Worm (Caenorhabditis elegans): ENCODE results near the gene mans-3.

The mans-3 gene

DNA sequence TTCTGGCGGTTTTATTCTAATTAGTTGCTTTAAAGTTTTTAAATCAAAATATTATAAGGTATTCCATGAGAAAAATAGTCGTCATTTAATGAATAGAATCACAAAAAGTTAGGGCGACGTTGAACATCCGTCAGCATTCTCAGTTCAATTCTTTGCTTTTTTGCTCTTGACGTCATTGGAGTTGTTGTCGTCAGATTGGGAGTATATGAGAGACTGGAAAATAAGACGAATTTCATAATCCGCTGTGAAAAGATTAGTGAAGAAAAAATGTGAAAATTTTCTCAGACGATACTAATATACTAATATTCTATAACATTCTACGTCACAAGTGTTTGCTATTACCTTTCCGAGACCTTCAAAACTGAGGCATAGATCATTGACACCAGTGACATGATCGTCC, 13.8 kb upstream of the mans-3 start:
- TF ChIP-seq fkh-6 (tag; optimal IDR thresholded peaks at IDR 0.05) = no peak
- no peak for TF ChIP-seq pax-1 (tag; optimal IDR thresholded peaks at IDR 0.05)

DNA sequence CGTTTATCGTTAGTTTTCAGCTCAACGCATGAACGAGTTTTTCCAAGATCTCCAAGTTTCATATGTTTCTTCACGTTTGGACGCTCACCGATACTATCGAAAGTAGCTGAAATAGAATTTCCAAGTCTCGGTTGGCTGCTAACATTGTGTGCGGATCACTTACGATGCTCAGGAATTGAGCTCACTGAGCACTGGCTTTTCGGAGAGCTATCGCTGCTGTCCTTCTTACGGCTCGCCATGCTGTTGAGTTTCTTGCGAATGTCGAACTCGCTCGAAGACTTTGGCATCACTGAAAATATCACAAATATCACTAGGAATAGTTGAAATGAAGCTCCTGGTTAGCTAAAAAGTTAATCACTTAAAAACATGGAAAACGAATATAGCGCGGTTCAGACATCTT, 13.3 kb upstream of the mans-3 start:
- TF ChIP-seq pax-1 (tag; optimal IDR thresholded peaks at IDR 0.05) (no peak), tbx-7 (tag; optimal IDR thresholded peaks at IDR 0.05) (no peak), fkh-6 (tag; optimal IDR thresholded peaks at IDR 0.05) (no peak), rnt-1 (tag; optimal IDR thresholded peaks at IDR 0.05) (no peak), che-1 (tag; optimal IDR thresholded peaks at IDR 0.05) (no peak), dmd-4 (tag; optimal IDR thresholded peaks at IDR 0.05; ENCODE audit: borderline replicate concordance) (no peak), fkh-10 (GFP tag; optimal IDR thresholded peaks at IDR 0.05) (no peak), unc-86 (tag; optimal IDR thresholded peaks at IDR 0.05) (no peak), mec-3 (tag; optimal IDR thresholded peaks at IDR 0.05; ENCODE audit: borderline replicate concordance) (no peak), unc-3 (GFP tag; conservative IDR thresholded peaks at IDR 0.05) (no peak), unc-3 (tag; optimal IDR thresholded peaks at IDR 0.05) (no peak), ceh-2 (tag; optimal IDR thresholded peaks at IDR 0.05) (no peak), C38D4.7 (GFP tag; optimal IDR thresholded peaks at IDR 0.05) (no peak), pqm-1 (tag; optimal IDR thresholded peaks at IDR 0.05) (no peak), dve-1 (tag; optimal IDR thresholded peaks at IDR 0.05) (no peak)

DNA sequence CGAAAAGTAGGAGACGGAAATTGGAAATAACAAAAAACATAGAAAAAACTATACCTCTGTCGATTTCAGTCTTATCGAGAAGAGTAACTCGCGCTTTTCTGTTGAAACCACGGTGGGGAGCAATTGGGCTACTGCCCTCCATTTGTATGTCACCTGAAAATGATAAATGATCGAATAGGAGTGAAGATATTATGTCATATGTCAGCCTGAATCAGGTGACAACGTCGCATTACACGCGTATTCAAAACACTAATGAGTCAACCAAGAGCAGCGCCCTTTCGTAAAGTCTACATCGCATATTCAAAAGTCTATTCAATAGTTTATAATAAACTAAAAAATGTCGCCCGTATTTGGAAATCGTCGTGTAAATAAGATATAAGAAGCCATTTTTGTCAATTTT, 12.3 kb upstream of the mans-3 start:
- no peak for TF ChIP-seq C08G9.2 (tag; optimal IDR thresholded peaks at IDR 0.05)
- no peak for TF ChIP-seq T23F11.4 (GFP tag; optimal IDR thresholded peaks at IDR 0.05)
- no peak for TF ChIP-seq sox-4 (tag; optimal IDR thresholded peaks at IDR 0.05)
- no peak for TF ChIP-seq eyg-1 (tag; optimal IDR thresholded peaks at IDR 0.05)
- TF ChIP-seq ceh-24 (tag; optimal IDR thresholded peaks at IDR 0.05) = no peak
- TF ChIP-seq C38D4.7 (GFP tag; optimal IDR thresholded peaks at IDR 0.05) = no peak
- TF ChIP-seq mec-3 (tag; optimal IDR thresholded peaks at IDR 0.05; ENCODE audit: borderline replicate concordance) = no peak
- TF ChIP-seq lin-11 (tag; optimal IDR thresholded peaks at IDR 0.05) = no peak
- no peak for TF ChIP-seq hlh-30 (tag; optimal IDR thresholded peaks at IDR 0.05; ENCODE audit: insufficient read depth)
- no peak for TF ChIP-seq Y22D7AL.16 (tag; optimal IDR thresholded peaks at IDR 0.05)
- no peak for TF ChIP-seq unc-86 (tag; optimal IDR thresholded peaks at IDR 0.05)
- no peak for TF ChIP-seq rnt-1 (tag; optimal IDR thresholded peaks at IDR 0.05)
- no peak for TF ChIP-seq K02D7.2 (tag; optimal IDR thresholded peaks at IDR 0.05)
- no peak for TF ChIP-seq syd-9 (tag; optimal IDR thresholded peaks at IDR 0.05)
- no peak for TF ChIP-seq ceh-19 (GFP tag; optimal IDR thresholded peaks at IDR 0.05)
- TF ChIP-seq che-1 (tag; optimal IDR thresholded peaks at IDR 0.05) = no peak
- no peak for TF ChIP-seq ceh-48 (tag; optimal IDR thresholded peaks at IDR 0.05)
- no peak for TF ChIP-seq ceh-22 (tag; optimal IDR thresholded peaks at IDR 0.05)
- no peak for TF ChIP-seq ttx-3 (tag; optimal IDR thresholded peaks at IDR 0.05)
- TF ChIP-seq F13H6.1 (tag; optimal IDR thresholded peaks at IDR 0.05) = no peak

DNA sequence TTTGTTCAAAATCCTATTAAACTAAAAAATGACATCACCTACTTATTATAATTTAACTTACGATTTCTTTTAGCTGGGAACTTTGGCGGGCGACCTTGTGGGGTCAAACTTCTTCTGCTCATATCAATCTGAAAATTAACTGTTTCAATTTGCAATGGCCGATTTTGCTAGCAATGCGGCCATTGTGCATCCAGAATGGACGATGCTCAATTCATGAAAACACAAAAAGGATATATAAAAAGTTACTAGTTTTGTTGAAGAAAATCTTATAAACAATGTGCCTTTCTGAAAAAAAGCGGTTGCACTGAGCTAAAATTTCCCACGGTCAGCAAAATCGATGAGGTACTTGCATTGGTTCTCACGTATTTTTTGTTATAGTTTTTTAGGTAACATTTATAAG, 10.9 kb upstream of the mans-3 start, which contains the start of gene C31H2.3:
C31H2.3 (minus strand) TSS at position 101 of the 400 bp plus-strand sequence.
- TF ChIP-seq F13H6.1 (tag; optimal IDR thresholded peaks at IDR 0.05) (no peak), npax-4 (tag; optimal IDR thresholded peaks at IDR 0.05) (no peak), K02D7.2 (tag; optimal IDR thresholded peaks at IDR 0.05) (no peak)

DNA sequence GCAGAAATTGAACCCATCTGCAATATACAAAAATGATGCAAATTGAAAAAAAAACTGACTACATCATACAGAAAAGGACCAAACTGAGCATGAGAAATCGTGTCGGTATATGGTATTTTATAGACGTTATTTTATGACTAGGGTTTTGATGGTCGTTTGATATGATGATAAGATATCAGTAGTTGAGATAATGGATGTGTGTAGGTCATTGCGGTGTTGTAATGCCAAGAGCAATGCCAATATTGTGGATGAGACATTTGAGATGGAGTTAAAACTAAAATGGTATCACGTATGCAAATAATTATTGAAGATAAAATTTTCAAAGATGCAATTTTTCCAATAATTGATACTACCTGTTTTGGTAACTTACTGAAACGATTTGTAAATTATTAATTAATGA, 5.5 kb upstream of the mans-3 start, which contains the start of gene C31H2.4:
C31H2.4 (minus strand) TSS at position 19 of the 400 bp plus-strand sequence.
- TF ChIP-seq sdc-2 (tag; optimal IDR thresholded peaks at IDR 0.05) (no peak), elt-2 (tag; optimal IDR thresholded peaks at IDR 0.05) (peak; percentile 79)

DNA sequence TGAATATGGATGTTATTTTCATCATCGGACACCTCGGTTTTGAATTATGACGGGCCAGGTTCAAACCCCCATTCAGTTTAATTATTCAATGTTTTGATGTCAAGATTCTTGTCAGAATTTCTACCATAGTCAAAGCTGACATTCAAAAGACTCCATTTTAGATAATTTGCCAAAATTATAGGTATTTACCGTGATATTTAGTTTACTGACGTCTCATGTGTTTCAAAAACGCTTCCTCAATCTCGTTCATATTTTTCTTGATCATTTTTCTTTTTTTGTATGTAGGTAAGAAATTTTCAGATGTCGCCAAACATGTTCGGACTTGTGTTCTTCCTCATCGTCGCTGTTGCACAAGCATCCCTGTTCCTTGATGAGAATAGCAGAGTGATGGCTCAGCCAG, 2.4 kb upstream of the mans-3 start, which contains the start of gene EGAP5.1:
EGAP5.1 (plus strand) TSS at position 301 of the 400 bp plus-strand sequence.
- TF ChIP-seq K02D7.2 (tag; optimal IDR thresholded peaks at IDR 0.05) = no peak
- TF ChIP-seq gmeb-2 (tag; optimal IDR thresholded peaks at IDR 0.05) = no peak
- TF ChIP-seq tbx-2 (tag; optimal IDR thresholded peaks at IDR 0.05) = no peak
- no peak for TF ChIP-seq unc-3 (GFP tag; conservative IDR thresholded peaks at IDR 0.05)
- no peak for TF ChIP-seq unc-3 (tag; optimal IDR thresholded peaks at IDR 0.05)
- no peak for TF ChIP-seq mec-3 (tag; optimal IDR thresholded peaks at IDR 0.05; ENCODE audit: borderline replicate concordance)
- no peak for TF ChIP-seq odd-2 (tag; optimal IDR thresholded peaks at IDR 0.05)
- no peak for TF ChIP-seq sox-2 (GFP tag; IDR thresholded peaks at IDR 0.05)
- no peak for TF ChIP-seq unc-42 (tag; optimal IDR thresholded peaks at IDR 0.05)
- no peak for TF ChIP-seq eyg-1 (tag; optimal IDR thresholded peaks at IDR 0.05)
- no peak for TF ChIP-seq elt-2 (tag; optimal IDR thresholded peaks at IDR 0.05)
- TF ChIP-seq ceh-14 (tag; optimal IDR thresholded peaks at IDR 0.05) = no peak
- TF ChIP-seq elt-4 (tag; optimal IDR thresholded peaks at IDR 0.05) = no peak
- TF ChIP-seq nhr-11 (tag; optimal IDR thresholded peaks at IDR 0.05) = no peak
- no peak for TF ChIP-seq hlh-8 (tag; optimal IDR thresholded peaks at IDR 0.05)
- no peak for TF ChIP-seq pqm-1 (tag; optimal IDR thresholded peaks at IDR 0.05)
- no peak for TF ChIP-seq ttx-3 (tag; optimal IDR thresholded peaks at IDR 0.05)
- no peak for TF ChIP-seq ceh-31 (tag; optimal IDR thresholded peaks at IDR 0.05)

Data from whole organism, late embryonic.